Worm (Caenorhabditis elegans): Measurements from ENCODE around the gene rnp-1.

rnp-1 gene

DNA sequence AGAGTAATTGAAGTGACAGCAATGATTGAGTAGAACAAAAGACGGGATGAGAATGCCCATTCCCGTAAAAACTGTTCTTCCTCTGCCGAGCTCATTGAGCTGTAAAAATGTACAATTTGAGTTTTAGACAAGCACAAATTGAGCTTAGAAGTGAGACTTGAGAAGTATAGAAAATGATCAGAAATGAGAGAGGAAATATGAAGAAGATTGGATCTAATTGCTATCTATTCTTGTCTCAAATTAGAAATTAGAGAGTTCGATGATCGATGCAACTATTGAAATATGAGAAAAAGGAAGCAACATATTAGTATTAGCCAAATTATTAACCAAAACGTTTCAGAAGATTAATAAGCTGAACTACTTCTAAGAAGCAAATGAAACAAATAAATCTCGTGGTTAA lies 22.0 kb upstream of the rnp-1 start, which contains the start of gene ZK863.1:
Gene ZK863.1, minus strand, starts transcription at position 101 of the 400 bp plus-strand sequence.
- TF ChIP-seq lin-32 (GFP tag; optimal IDR thresholded peaks at IDR 0.05) = no peak
- no peak for TF ChIP-seq unc-120 (tag; optimal IDR thresholded peaks at IDR 0.05; ENCODE audit: poor library complexity, severe bottlenecking)
- no peak for TF ChIP-seq unc-62 (GFP tag; optimal IDR thresholded peaks at IDR 0.05)
- TF ChIP-seq lin-13 (tag; optimal IDR thresholded peaks at IDR 0.05) = no peak
- no peak for TF ChIP-seq nhr-76 (tag; optimal IDR thresholded peaks at IDR 0.05)
- TF ChIP-seq sem-2 (GFP tag; optimal IDR thresholded peaks at IDR 0.05) = no peak
- TF ChIP-seq blmp-1 (tag; optimal IDR thresholded peaks at IDR 0.05) = no peak
- TF ChIP-seq lsy-2 (tag; optimal IDR thresholded peaks at IDR 0.05) = no peak

DNA sequence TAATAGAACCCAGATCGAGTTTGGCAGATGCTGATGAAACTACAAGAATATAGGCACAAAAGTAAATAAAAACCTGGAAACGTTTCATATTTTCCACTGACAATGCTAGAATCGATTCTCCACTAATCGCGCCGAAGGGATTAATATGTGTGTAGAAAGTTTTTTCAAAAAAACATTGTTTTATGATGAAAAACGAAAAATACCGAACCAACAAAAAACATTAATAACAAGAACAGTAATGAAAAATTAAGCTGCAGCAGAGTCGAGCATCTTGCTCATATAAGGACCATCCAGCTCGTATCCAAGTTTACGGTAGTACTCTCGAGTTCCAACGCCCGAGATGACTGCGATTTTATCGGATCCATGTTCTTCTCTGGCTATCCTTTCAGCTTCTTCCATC lies 12.7 kb upstream of the rnp-1 start, which contains the start of gene clec-224:
Gene clec-224, minus strand, starts transcription at position 101 of the 400 bp plus-strand sequence.
- TF ChIP-seq mls-2 (tag; optimal IDR thresholded peaks at IDR 0.05) = no peak
- no peak for TF ChIP-seq pha-4 (tag; optimal IDR thresholded peaks at IDR 0.05)
- TF ChIP-seq hlh-1 (tag; optimal IDR thresholded peaks at IDR 0.05) = no peak
- TF ChIP-seq ham-2 (GFP tag; optimal IDR thresholded peaks at IDR 0.05) = no peak
- TF ChIP-seq zip-8 (tag; optimal IDR thresholded peaks at IDR 0.05) = no peak
- TF ChIP-seq cnd-1 (tag; optimal IDR thresholded peaks at IDR 0.05) = no peak
- no peak for TF ChIP-seq drap-1 (GFP tag; optimal IDR thresholded peaks at IDR 0.05)
- no peak for TF ChIP-seq nhr-237 (tag; optimal IDR thresholded peaks at IDR 0.05)

ce11 chrV:12181310-12181709 lies 10.8 kb upstream of the rnp-1 start, which contains the start of gene elpc-3:
Gene elpc-3 (minus strand): TSS chrV:12181410.
- TF ChIP-seq unc-39 (tag; optimal IDR thresholded peaks at IDR 0.05) = no peak

ce11 chrV:12183854-12184253 lies 8.2 kb upstream of the rnp-1 start, which contains the start of gene usip-1:
Gene usip-1 (minus strand): TSS chrV:12184194.
- TF ChIP-seq nhr-28 (tag; optimal IDR thresholded peaks at IDR 0.05) (no peak), snpc-4 (tag; optimal IDR thresholded peaks at IDR 0.05) (no peak), tbx-8 (GFP tag; optimal IDR thresholded peaks at IDR 0.05) (no peak), nhr-237 (tag; optimal IDR thresholded peaks at IDR 0.05) (no peak), mab-5 (tag; optimal IDR thresholded peaks at IDR 0.05) (no peak)

DNA sequence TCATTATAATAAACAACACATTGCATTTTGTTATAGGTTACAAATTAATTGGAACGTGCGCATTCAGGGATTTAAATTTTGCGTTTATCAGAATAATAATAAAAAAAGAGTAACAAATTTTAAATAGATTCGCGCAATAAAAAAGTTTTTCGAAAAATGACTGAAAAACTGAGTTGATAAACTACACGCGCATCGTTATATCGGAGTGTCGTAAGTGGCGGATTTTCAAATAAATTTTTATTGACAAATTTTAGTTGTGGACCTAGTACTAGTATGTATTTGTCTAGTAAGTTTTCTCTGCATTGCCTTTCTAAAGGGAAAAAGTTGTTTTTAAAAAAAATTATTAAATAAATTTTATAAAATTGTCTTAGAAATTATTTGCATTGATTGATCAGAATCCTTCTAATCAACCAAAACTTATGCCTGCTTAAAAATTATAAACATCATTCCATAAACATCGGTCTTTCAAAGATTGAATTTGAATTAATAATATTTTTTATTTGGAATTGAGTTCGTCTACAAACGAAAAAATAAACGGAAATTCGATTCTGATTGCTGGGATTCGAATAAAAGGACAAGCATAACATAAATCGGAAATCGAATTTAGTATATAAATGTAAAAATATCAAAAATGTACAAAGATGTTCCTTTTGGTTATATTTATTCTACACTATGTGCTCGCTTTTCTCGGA lies 7.6 kb upstream of the rnp-1 start, which contains the start of gene srd-4:
Gene srd-4, plus strand, starts transcription at position 642 of the 692 bp plus-strand sequence.
- peak; percentile 15 for TF ChIP-seq pha-4 (tag; optimal IDR thresholded peaks at IDR 0.05)
- TF ChIP-seq lsy-2 (tag; optimal IDR thresholded peaks at IDR 0.05) = peak; percentile 39
- no peak for TF ChIP-seq nhr-12 (tag; optimal IDR thresholded peaks at IDR 0.05)

ce11 chrV:12187344-12187743 lies 4.7 kb upstream of the rnp-1 start, which contains the start of gene ZK863.8:
Gene ZK863.8 (minus strand): TSS chrV:12187516.
- TF ChIP-seq M03D4.4 (tag; optimal IDR thresholded peaks at IDR 0.05) (no peak), ceh-39 (tag; optimal IDR thresholded peaks at IDR 0.05) (no peak), bed-3 (GFP tag; optimal IDR thresholded peaks at IDR 0.05) (no peak), nhr-2 (tag; optimal IDR thresholded peaks at IDR 0.05) (no peak), sem-2 (GFP tag; optimal IDR thresholded peaks at IDR 0.05) (no peak), nhr-76 (tag; optimal IDR thresholded peaks at IDR 0.05) (no peak), unc-39 (tag; optimal IDR thresholded peaks at IDR 0.05) (no peak), ceh-83 (GFP tag; optimal IDR thresholded peaks at IDR 0.05) (no peak), blmp-1 (tag; optimal IDR thresholded peaks at IDR 0.05) (no peak), drap-1 (GFP tag; optimal IDR thresholded peaks at IDR 0.05) (no peak), elt-3 (tag; optimal IDR thresholded peaks at IDR 0.05) (no peak), cnd-1 (tag; optimal IDR thresholded peaks at IDR 0.05) (no peak), zip-8 (tag; optimal IDR thresholded peaks at IDR 0.05) (no peak), mep-1 (tag; optimal IDR thresholded peaks at IDR 0.05) (no peak), ces-1 (GFP tag; optimal IDR thresholded peaks at IDR 0.05) (no peak), hlh-1 (tag; optimal IDR thresholded peaks at IDR 0.05) (no peak), ceh-43 (GFP tag; optimal IDR thresholded peaks at IDR 0.05) (no peak), mab-5 (tag; optimal IDR thresholded peaks at IDR 0.05) (no peak)
